Worm (Caenorhabditis elegans) whole organism, L3 larva: ENCODE measurements around the gene C06H5.11.

ENCODE experiments used
- daf-12 ChIP-seq: fragments of 150-350 bp; optimal IDR thresholded peaks from 2 replicates; lab custom pipeline; 2014; ENCODE audit warnings: missing biosample characterization, missing genetic modification reagents, missing genetic modification characterization
- lin-39 ChIP-seq: fragments of 150-350 bp; optimal IDR thresholded peaks from 2 replicates; lab custom pipeline; 2018; ENCODE audit warnings: missing biosample characterization, missing genetic modification reagents, missing genetic modification characterization
- mdl-1 ChIP-seq: fragments of 150-350 bp; optimal IDR thresholded peaks from 2 replicates; lab custom pipeline; 2014; ENCODE audit warnings: missing biosample characterization, missing genetic modification characterization
- nhr-11 ChIP-seq: fragments of 150-350 bp; optimal IDR thresholded peaks from 2 replicates; lab custom pipeline; 2014; ENCODE audit warnings: missing biosample characterization, missing genetic modification characterization
- nhr-77 ChIP-seq: fragments of 150-350 bp; optimal IDR thresholded peaks from 2 replicates; lab custom pipeline; 2014; ENCODE audit warnings: missing biosample characterization, missing genetic modification characterization
- ztf-11 ChIP-seq: fragments of 150-350 bp; optimal IDR thresholded peaks from 2 replicates; lab custom pipeline; 2014; ENCODE audit warnings: missing biosample characterization, missing genetic modification characterization

- TF ChIP-seq ztf-11 (tag; lab: Kevin White, UChicago) (no peak), nhr-77 (tag; lab: Kevin White, UChicago) (no peak), mdl-1 (no peak), lin-39 (tag; lab: Kevin White, UChicago) (no peak), nhr-11 (tag; lab: Kevin White, UChicago) (no peak), daf-12 (no peak)
Observed at ce11 chrV:17845370-17845967, 48.4 kb downstream of the C06H5.11 start.
